Fruit fly (Drosophila melanogaster): ENCODE data around the gene EMC2B.

EMC2B gene

DNA sequence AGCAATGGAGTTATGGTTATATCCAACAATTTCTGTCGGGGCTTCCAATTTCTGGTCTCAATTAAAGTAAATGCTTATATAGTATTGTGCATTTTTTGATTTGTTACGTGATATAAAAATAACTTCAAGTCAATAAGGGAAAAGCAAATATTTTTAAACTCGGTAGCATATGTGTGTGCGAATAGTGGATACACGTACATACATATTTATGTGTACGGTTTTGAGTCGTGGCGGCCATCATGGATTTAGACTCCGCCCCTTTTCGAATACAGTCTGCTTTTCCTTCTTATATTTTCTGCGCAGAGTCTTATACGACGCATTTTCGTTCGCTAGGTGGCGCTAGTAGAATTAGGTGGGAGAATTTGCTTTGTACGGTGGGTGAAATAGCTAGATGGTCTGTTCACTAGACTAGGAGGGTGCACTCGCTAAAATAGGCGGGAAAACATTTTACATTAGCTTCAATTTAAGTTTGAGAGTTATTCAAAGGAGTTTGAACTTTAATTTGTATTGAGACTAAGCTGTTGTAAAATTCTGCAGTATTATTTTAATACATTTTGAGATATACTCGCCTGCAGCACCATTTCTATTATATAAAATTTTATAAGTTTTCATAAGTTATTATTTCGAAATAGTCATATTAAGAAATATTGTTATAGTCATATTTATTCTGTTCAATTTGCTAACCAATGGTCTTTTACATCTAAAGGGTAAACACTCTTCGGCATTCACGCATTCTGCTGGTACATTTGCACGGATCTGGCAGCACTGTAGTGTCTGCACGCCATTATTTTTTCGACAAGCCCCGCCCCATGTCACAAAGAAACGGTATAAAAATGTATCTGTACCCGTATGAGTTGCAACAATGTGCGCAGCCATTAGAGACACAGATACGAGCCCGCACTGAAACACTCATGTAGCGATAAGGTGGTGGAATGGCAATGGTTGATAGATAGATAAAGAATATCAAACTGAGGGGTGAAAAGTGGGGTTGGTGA lies 22.0 kb downstream of the EMC2B start (continued):
- TF ChIP-seq Dfd (GFP tag; optimal IDR thresholded peaks at IDR 0.05) (no peak), CG8944 (GFP tag; optimal IDR thresholded peaks at IDR 0.05) (no peak), Mes4 (GFP tag; optimal IDR thresholded peaks at IDR 0.05) (no peak), Gug (GFP tag; IDR thresholded peaks at IDR 0.05) (peak; percentile 62; the same call in 3 of the 4 replicates), CG11560 (tag; IDR thresholded peaks at IDR 0.05) (peak; percentile 67; the same call in 2 of the 3 replicates), CG3847 (GFP tag; IDR thresholded peaks at IDR 0.05) (peak; percentile 56; the same call in 1 of the 2 replicates), sim (GFP tag; IDR thresholded peaks at IDR 0.05) (no peak), HLH54F (GFP tag; optimal IDR thresholded peaks at IDR 0.05) (peak; percentile 22), CG6175 (GFP tag; IDR thresholded peaks at IDR 0.05) (peak; percentile 55; the same call in 1 of the 3 replicates), emc (GFP tag; optimal IDR thresholded peaks at IDR 0.05) (no peak), CG6272 (GFP tag; IDR thresholded peaks at IDR 0.05) (no peak), CG10654 (GFP tag; optimal IDR thresholded peaks at IDR 0.05) (peak; percentile 45), CG1602 (GFP tag; optimal IDR thresholded peaks at IDR 0.05) (peak; percentile 50), mirr (GFP tag; optimal IDR thresholded peaks at IDR 0.05) (peak; percentile 50), CTCF (GFP tag; optimal IDR thresholded peaks at IDR 0.05) (peak; percentile 97), CG12236 (GFP tag; optimal IDR thresholded peaks at IDR 0.05) (no peak), org-1 (GFP tag; optimal IDR thresholded peaks at IDR 0.05) (peak; percentile 24), tio (GFP tag; optimal IDR thresholded peaks at IDR 0.05) (peak; percentile 31), gcm2 (GFP tag; optimal IDR thresholded peaks at IDR 0.05) (no peak), klu (GFP tag; IDR thresholded peaks at IDR 0.05) (no peak), CG9797 (GFP tag; optimal IDR thresholded peaks at IDR 0.05) (no peak), CG6791 (GFP tag; IDR thresholded peaks at IDR 0.05; ENCODE audit: partially characterized antibody) (peak; percentile 37; the same call in 1 of the 3 replicates), NK7.1 (GFP tag; optimal IDR thresholded peaks at IDR 0.05) (no peak), Fer2 (tag; optimal IDR thresholded peaks at IDR 0.05) (peak; percentile 38), Bteb2 (GFP tag; optimal IDR thresholded peaks at IDR 0.05) (peak; percentile 25), CG15073 (GFP tag; optimal IDR thresholded peaks at IDR 0.05) (no peak), BEAF-32 (GFP tag; optimal IDR thresholded peaks at IDR 0.05) (no peak), GATAe (GFP tag; conservative IDR thresholded peaks at IDR 0.05) (peak; percentile 80), YL-1 (GFP tag; optimal IDR thresholded peaks at IDR 0.05) (no peak), bcd (GFP tag; optimal IDR thresholded peaks at IDR 0.05) (peak; percentile 67), CG11398 (GFP tag; optimal IDR thresholded peaks at IDR 0.05) (no peak), prd (optimal IDR thresholded peaks at IDR 0.05) (no peak), prd (GFP tag; IDR thresholded peaks at IDR 0.05) (peak; percentile 61), Blimp-1 (GFP tag; optimal IDR thresholded peaks at IDR 0.05) (no peak), CG13775 (GFP tag; optimal IDR thresholded peaks at IDR 0.05) (peak; percentile 50), Optix (GFP tag; IDR thresholded peaks at IDR 0.05) (no peak), bab2 (GFP tag; optimal IDR thresholded peaks at IDR 0.05) (peak; percentile 10), sima (GFP tag; optimal IDR thresholded peaks at IDR 0.05) (no peak), CG6689 (GFP tag; IDR thresholded peaks at IDR 0.05) (peak; percentile 44), gt (GFP tag; IDR thresholded peaks at IDR 0.05) (no peak), CG31388 (GFP tag; optimal IDR thresholded peaks at IDR 0.05) (no peak), maf-S (GFP tag; optimal IDR thresholded peaks at IDR 0.05) (no peak), MESR4 (GFP tag; optimal IDR thresholded peaks at IDR 0.05) (no peak), cwo (GFP tag; optimal IDR thresholded peaks at IDR 0.05) (no peak), CG13287 (GFP tag; IDR thresholded peaks at IDR 0.05; ENCODE audit: partially characterized antibody) (no peak), usp (GFP tag; optimal IDR thresholded peaks at IDR 0.05) (no peak), CG16779 (GFP tag; IDR thresholded peaks at IDR 0.05) (no peak), CG10366 (GFP tag; IDR thresholded peaks at IDR 0.05) (peak; percentile 60), CG13123 (GFP tag; optimal IDR thresholded peaks at IDR 0.05) (no peak), CG10959 (GFP tag; IDR thresholded peaks at IDR 0.05) (no peak), ac (GFP tag; optimal IDR thresholded peaks at IDR 0.05) (no peak)
